Worm (Caenorhabditis elegans): Measurements from ENCODE around the gene irld-66.

Gene irld-66

DNA sequence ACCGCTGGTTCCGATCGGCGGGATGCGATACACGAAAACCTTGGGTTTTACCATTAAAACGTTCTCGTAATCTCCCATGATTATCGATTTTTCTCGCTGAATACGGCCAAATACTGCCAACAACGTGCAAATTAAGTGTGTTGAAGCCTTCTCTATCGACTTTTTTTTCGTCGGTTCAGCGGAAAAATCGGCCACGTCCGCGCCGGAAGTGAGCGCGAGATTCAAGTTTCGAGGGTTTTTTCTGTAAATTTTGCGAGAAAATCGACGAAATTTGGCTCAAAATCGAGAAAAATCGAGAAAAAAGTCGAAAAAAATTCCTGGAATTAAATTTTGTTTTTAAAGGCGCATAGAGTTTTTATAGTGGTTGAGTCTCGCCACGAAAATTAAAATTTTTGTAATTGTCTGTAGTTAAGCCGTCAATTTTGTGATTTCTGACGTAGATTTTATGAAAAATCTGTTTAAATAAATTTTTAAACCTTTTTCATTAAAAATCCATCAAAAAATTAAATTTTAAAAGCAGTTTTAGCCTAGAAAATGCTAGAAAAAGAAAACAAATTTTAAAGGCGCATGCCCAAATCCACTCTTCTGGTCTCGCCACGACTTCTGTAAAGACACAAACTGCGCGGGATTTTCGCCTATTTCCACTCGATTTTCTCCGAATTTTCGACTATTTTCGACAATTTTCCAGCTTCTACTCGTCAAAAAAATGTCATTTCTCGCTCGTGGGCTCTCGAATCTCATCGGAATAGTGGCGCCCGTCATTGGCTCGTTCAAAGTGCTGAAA lies 21.4 kb downstream of the irld-66 start, which contains the start of the genes ncap-1 and Y110A2AR.1 (continued):
- no peak for TF ChIP-seq B0019.2 (GFP tag; conservative IDR thresholded peaks at IDR 0.05)
- no peak for TF ChIP-seq tbx-9 (tag; optimal IDR thresholded peaks at IDR 0.05; ENCODE audit: borderline replicate concordance)
- no peak for TF ChIP-seq B0035.1 (tag; optimal IDR thresholded peaks at IDR 0.05)
- TF ChIP-seq ekl-4 (GFP tag; IDR thresholded peaks at IDR 0.05), result no peak; the same call in 1 of the 2 replicates
- no peak for TF ChIP-seq nhr-27 (tag; optimal IDR thresholded peaks at IDR 0.05)
- TF ChIP-seq lin-54 (GFP tag; optimal IDR thresholded peaks at IDR 0.05), result peak; percentile 58
- TF ChIP-seq snpc-4 (GFP tag; optimal IDR thresholded peaks at IDR 0.05), result no peak
- TF ChIP-seq snpc-4 (tag; optimal IDR thresholded peaks at IDR 0.05), result no peak
- peak; percentile 80 for TF ChIP-seq madf-8 (GFP tag; conservative IDR thresholded peaks at IDR 0.05)
- TF ChIP-seq atf-7 (tag; optimal IDR thresholded peaks at IDR 0.05), result no peak
- TF ChIP-seq T07F8.4 (tag; optimal IDR thresholded peaks at IDR 0.05), result no peak
- TF ChIP-seq F23B12.7 (tag; optimal IDR thresholded peaks at IDR 0.05; ENCODE audit: insufficient read depth), result no peak
- no peak for TF ChIP-seq Y53F4B.3 (GFP tag; IDR thresholded peaks at IDR 0.05)
- TF ChIP-seq T26A5.8 (tag; optimal IDR thresholded peaks at IDR 0.05), result no peak
- no peak for TF ChIP-seq Y53G8AR.9 (GFP tag; conservative IDR thresholded peaks at IDR 0.05)
- peak; percentile 45 for TF ChIP-seq unc-130 (GFP tag; optimal IDR thresholded peaks at IDR 0.05)
- TF ChIP-seq F33H1.4 (GFP tag; IDR thresholded peaks at IDR 0.05), result peak; percentile 99
- peak; percentile 98 for TF ChIP-seq xnd-1 (tag; optimal IDR thresholded peaks at IDR 0.05)
- no peak for TF ChIP-seq repo-1 (tag; optimal IDR thresholded peaks at IDR 0.05)
- no peak for TF ChIP-seq mxl-1 (tag; optimal IDR thresholded peaks at IDR 0.05)
- peak; percentile 5 for TF ChIP-seq snpc-1.3 (tag; optimal IDR thresholded peaks at IDR 0.05; ENCODE audit: insufficient read depth)
- TF ChIP-seq D2030.7 (GFP tag; IDR thresholded peaks at IDR 0.05), result peak; percentile 86
- TF ChIP-seq fkh-3 (tag; optimal IDR thresholded peaks at IDR 0.05), result no peak
- peak; percentile 93 for TF ChIP-seq madf-6 (GFP tag; IDR thresholded peaks at IDR 0.05)
- no peak for TF ChIP-seq ceh-100 (GFP tag; IDR thresholded peaks at IDR 0.05)
- TF ChIP-seq zfh-2 (GFP tag; conservative IDR thresholded peaks at IDR 0.05), result no peak
- TF ChIP-seq F39B2.1 (GFP tag; IDR thresholded peaks at IDR 0.05), result no peak
- TF ChIP-seq attf-6 (GFP tag; IDR thresholded peaks at IDR 0.05), result no peak
- no peak for TF ChIP-seq pha-4 (tag; optimal IDR thresholded peaks at IDR 0.05)
- no peak for TF ChIP-seq ceh-58 (GFP tag; IDR thresholded peaks at IDR 0.05)
- no peak for TF ChIP-seq ceh-27 (GFP tag; optimal IDR thresholded peaks at IDR 0.05)
- TF ChIP-seq snpc-1.1 (tag; optimal IDR thresholded peaks at IDR 0.05; ENCODE audit: insufficient read depth), result peak; percentile 4
- TF ChIP-seq lin-35 (GFP tag; optimal IDR thresholded peaks at IDR 0.05), result no peak
- TF ChIP-seq rcor-1 (GFP tag; IDR thresholded peaks at IDR 0.05), result 0 out of 2 replicates have a peak, but pooled peaks have one; percentile 29
- TF ChIP-seq ceh-91 (GFP tag; IDR thresholded peaks at IDR 0.05), result peak; percentile 87
- TF ChIP-seq ccch-3 (GFP tag; optimal IDR thresholded peaks at IDR 0.05), result no peak
- no peak for TF ChIP-seq F57C9.4 (tag; optimal IDR thresholded peaks at IDR 0.05)
- no peak for TF ChIP-seq dpl-1 (GFP tag; optimal IDR thresholded peaks at IDR 0.05)

ce11 chrII:2913505-2913904 lies 27.1 kb downstream of the irld-66 start, which contains the start of gene ubc-15:
Gene ubc-15 (minus strand): TSS chrII:2913605.
- TF ChIP-seq F57C9.4 (tag; optimal IDR thresholded peaks at IDR 0.05) (no peak), nhr-80 (tag; optimal IDR thresholded peaks at IDR 0.05) (no peak), zim-3 (tag; optimal IDR thresholded peaks at IDR 0.05) (no peak), atf-7 (tag; optimal IDR thresholded peaks at IDR 0.05) (peak; percentile 37), K11D2.4 (GFP tag; IDR thresholded peaks at IDR 0.05) (no peak), hmg-1.2 (GFP tag; IDR thresholded peaks at IDR 0.05) (peak; percentile 15; the same call in 1 of the 2 replicates), madf-10 (tag; optimal IDR thresholded peaks at IDR 0.05) (no peak), hmg-20 (GFP tag; IDR thresholded peaks at IDR 0.05) (no peak), aptf-3 (GFP tag; IDR thresholded peaks at IDR 0.05) (no peak), lin-35 (GFP tag; optimal IDR thresholded peaks at IDR 0.05) (no peak), bed-2 (GFP tag; IDR thresholded peaks at IDR 0.05) (no peak)

Data from whole organism, young adult.